Fruit fly (Drosophila melanogaster): ENCODE data around the gene CG46412.
"Not testable (repeated sequence)": the region's sequence is repeated elsewhere in the genome, so short reads cannot be mapped to it uniquely, and the experiment has no call there.

Gene CG46412

DNA sequence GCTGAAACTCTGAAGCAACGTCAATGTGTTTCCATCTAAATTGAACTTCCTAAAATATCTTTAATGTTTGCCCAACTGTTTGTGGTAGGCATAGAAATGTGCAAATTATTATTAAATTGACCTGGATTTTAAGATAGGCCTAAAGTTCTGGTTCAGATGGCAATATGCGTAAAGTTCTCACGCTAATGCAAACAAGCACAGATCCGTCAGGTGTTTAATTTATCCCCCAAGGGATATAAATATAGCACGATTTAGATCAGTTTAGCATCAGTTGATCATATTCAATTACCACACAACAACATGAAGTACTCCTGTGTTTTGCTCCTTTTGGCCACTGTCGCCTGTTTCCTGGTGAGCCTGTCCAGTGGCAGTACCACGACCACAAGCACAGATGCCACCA lies 25.5 kb upstream of the CG46412 start, which contains the start of gene CG7377:
Gene CG7377 (plus strand): TSS at position 301 of the 400 bp plus-strand sequence.
- not testable (repeated sequence) for TF ChIP-seq h, insv, psq (optimal IDR thresholded peaks at IDR 0.05)

DNA sequence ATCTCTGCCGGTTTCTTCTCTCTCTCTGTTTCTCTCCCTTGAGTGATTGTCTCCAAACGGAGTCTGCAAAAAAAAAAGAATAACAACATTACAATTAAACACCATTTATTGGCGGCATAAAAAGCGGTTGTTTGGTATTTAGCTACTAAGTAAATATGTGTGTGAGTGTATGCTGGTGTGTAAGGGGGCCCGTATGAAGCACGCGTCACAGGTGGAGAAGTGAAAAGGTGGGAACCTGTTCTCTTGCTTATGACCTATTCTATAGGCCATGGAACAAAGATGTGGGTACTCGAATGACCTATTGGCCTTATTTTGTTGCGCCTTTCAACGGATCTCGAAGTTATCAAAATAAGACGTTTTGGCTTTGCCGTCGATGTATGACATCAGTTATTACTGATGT lies 24.7 kb upstream of the CG46412 start:
- no peak for TF ChIP-seq h (optimal IDR thresholded peaks at IDR 0.05)
- no peak for TF ChIP-seq Myc (optimal IDR thresholded peaks at IDR 0.05)
- no peak for TF ChIP-seq psq (optimal IDR thresholded peaks at IDR 0.05)
- no peak for TF ChIP-seq Sin3A (optimal IDR thresholded peaks at IDR 0.05)
- no peak for TF ChIP-seq ttk (optimal IDR thresholded peaks at IDR 0.05)
- no peak for TF ChIP-seq insv (optimal IDR thresholded peaks at IDR 0.05)

DNA sequence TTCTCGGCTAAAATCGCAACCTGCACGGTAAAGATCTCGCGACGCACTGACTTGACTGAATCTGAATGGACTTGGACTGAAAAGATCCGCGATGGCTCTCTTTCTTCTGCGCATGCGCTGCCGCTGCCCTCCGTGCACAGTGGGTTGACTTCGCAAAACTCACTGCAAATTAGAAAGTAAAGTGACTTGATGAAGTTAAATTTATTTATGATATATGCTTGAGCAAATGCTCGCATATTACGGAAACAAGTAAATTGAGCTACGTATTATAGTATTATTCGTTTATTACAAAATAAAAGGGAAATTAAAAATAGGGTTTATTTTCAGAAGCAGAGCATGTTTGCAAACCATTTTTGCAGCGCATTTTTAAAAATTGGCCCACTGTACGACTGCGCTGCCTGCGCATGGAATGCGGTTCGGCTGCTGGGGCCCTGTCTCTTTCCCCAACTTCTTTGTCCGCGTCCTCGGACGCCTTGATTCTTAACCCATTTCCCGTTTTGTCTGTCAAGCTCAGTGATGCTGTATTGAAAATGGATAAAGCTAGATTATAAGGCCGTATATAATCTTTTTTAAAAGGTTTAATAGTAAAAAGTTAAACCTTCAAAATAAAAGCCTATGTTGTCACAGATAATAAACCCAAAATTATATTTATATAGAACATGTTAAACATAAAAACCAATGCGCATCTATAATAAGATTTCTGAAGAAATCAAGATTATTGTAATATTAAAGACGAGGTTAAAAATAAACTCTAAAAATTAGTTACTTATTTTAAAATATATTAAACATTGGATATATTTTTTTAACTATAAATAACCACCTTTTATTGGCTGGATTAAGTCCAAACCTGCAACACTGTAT lies 24.1 kb upstream of the CG46412 start, which contains the start of gene rt:
Gene rt (minus strand): TSS at position 51 of the 861 bp plus-strand sequence.
- no peak for TF ChIP-seq ttk (optimal IDR thresholded peaks at IDR 0.05)

DNA sequence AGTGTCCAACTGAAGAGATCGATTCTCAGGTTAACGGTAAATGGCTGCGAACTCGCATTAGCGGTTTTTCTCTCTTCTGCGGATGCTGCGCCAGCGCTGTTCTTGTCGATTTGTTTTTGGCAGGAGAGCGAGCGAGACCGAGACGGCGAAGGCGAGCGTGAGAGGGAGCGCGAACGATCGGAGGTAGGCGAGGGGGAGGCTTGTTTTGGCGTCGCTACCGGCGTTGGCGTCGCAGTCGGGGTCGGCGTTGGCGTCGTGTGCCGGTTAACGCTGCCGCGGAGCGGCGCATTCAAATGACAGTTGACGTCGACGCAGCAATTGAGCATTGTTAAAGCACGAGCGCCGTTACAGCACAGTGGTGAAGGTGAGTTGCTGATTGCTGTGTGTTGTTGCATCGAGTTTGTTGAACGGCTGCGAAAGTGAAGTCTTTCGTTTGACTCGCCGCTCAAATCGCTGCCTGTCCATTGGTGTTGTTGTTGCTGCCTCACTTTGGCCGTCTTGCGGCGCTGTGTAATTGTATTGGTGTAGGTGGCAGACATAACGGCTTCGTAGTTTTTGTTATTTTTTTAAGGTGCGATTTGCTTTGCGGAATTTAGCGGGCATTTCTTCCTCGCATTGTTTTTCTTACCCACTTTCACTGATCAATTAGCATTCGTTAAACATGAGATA lies 23.1 kb upstream of the CG46412 start:
- TF ChIP-seq insv (optimal IDR thresholded peaks at IDR 0.05) (no peak), Sin3A (optimal IDR thresholded peaks at IDR 0.05) (no peak), ttk (optimal IDR thresholded peaks at IDR 0.05) (no peak), Myc (optimal IDR thresholded peaks at IDR 0.05) (no peak), h (optimal IDR thresholded peaks at IDR 0.05) (no peak), psq (optimal IDR thresholded peaks at IDR 0.05) (no peak)

DNA sequence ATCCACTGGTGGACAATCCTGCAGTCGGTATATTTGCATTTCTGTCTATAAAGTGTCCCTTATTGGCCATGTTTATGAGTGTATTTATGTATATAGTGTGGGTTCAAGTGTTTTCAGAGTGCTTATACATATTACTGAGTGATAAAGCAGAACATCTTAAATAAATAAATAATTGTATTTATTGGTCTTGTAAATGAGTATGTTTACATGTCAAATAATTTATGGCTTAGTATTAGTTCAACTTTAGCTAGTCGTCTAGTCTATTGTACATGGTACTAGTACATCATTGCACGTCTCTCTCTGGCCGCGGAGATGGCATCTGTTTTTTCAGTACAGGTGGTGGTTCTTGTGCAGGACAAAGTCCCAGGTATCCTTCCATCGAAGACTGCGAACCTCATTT lies 20.1 kb upstream of the CG46412 start, which contains the start of gene CG32086:
Gene CG32086 (minus strand): TSS at position 101 of the 400 bp plus-strand sequence.
- TF ChIP-seq h (optimal IDR thresholded peaks at IDR 0.05) (no peak), ttk (optimal IDR thresholded peaks at IDR 0.05) (no peak), psq (optimal IDR thresholded peaks at IDR 0.05) (no peak)

DNA sequence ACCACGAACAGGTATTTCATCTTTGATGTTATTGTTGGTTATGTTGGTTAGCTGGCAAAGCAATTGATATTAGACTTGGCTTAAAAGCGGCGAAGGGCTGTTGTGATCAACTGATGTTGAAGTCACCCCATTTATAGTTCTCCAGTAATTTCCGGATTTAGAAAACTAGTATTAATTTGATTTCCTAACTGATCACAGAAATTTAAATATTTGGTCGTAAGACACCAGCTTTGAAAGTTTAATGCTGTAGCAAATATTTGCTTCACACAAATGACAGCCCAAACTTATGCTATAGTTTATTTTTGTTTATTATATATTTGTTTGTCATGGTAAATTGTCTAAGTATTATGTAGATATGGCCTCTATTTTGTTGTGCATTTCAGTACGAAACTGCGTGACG lies 18.2 kb upstream of the CG46412 start, which contains the start of gene CG33269:
Gene CG33269 (minus strand): TSS at position 101 of the 400 bp plus-strand sequence.
- TF ChIP-seq h (optimal IDR thresholded peaks at IDR 0.05) (no peak), psq (optimal IDR thresholded peaks at IDR 0.05) (no peak), Myc (optimal IDR thresholded peaks at IDR 0.05) (no peak), Sin3A (optimal IDR thresholded peaks at IDR 0.05) (no peak), ttk (optimal IDR thresholded peaks at IDR 0.05) (no peak), insv (optimal IDR thresholded peaks at IDR 0.05) (no peak)

DNA sequence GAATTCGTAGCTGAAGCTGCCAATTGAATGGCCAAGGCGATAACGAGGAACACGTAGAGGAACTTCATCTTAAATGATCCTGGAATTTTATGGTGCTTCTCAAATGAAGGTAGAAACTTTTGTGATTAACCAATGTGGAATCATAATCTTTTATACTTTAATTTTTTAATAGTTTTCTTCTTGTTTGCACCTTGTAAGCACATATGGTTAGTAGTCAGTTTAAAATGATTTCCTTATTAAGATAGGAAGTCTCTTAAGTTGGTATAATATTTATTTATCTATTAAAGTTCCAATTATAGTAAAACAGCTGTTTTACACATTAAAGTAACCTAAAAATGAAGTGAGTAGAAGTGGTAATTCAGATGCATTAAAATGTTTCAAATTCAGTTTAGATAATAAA lies 17.0 kb upstream of the CG46412 start, which contains the start of gene CG43391:
Gene CG43391 (minus strand): TSS at position 101 of the 400 bp plus-strand sequence.
- TF ChIP-seq insv (optimal IDR thresholded peaks at IDR 0.05) (no peak), Sin3A (optimal IDR thresholded peaks at IDR 0.05) (no peak), psq (optimal IDR thresholded peaks at IDR 0.05) (no peak), h (optimal IDR thresholded peaks at IDR 0.05) (no peak), ttk (optimal IDR thresholded peaks at IDR 0.05) (no peak), Myc (optimal IDR thresholded peaks at IDR 0.05) (no peak)

DNA sequence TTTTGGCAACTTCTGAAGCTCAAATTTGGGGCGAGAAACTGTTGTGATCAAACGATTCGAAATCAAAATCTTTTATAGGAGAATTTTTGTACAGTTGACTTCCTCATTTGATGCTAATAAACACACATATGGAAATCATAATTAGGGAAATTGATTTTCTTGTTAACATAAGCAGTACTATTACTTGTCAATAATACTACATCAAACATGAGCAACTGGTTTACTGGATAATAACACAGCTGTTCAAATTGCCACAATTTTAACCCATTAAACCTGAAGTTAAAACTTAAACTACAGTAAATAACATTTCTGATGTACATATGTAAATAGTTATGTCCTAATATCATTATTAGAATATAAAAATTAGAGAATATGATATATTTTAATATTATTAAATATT lies 16.0 kb upstream of the CG46412 start, which contains the start of gene CG43390:
Gene CG43390 (minus strand): TSS at position 32 of the 400 bp plus-strand sequence.
- TF ChIP-seq Myc (optimal IDR thresholded peaks at IDR 0.05) (no peak), ttk (optimal IDR thresholded peaks at IDR 0.05) (no peak), h (optimal IDR thresholded peaks at IDR 0.05) (no peak), psq (optimal IDR thresholded peaks at IDR 0.05) (no peak), Sin3A (optimal IDR thresholded peaks at IDR 0.05) (no peak), insv (optimal IDR thresholded peaks at IDR 0.05) (no peak)

DNA sequence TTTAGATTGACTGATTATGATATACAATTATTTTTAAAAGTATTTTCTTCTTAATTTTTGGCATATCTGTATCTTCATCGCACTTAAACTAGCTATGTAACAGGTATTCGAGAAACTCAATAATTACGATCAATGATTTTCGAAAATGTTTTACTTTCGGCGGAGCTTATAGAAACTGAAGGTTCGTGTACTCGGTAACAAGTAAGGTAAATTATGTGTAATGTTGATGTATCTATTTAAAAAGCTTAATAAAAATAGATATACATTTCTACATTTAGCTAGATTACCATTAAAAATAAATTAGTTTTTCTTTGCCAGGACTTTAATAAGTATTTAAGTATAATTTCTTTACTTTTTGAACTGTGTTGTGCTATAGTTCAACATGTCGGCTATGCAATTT lies 15.0 kb upstream of the CG46412 start:
- TF ChIP-seq ttk (optimal IDR thresholded peaks at IDR 0.05) (no peak), psq (optimal IDR thresholded peaks at IDR 0.05) (no peak), Sin3A (optimal IDR thresholded peaks at IDR 0.05) (no peak), insv (optimal IDR thresholded peaks at IDR 0.05) (no peak), Myc (optimal IDR thresholded peaks at IDR 0.05) (no peak), h (optimal IDR thresholded peaks at IDR 0.05) (no peak)

DNA sequence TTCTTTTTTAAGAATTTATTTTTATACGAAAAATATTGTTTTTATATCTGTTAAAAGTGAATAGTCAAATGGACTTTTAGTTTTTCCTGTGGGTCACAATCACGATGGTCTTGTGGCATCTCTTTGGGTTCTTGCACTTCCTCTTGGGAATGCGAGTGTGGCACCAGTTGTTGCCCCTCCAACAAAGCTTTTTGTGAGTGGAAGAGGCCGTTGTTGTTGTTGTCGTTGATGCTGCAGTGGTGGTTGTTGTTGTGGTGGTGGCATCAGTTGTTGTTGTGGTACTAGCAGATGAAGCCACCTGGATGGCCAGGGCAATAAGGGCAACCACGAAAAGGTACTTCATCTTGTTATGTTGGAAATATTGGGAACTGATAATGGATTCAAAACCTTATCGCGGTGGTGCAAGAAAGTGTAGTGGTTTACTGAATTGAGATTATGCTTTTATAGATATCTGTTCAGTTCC lies 14.4 kb upstream of the CG46412 start, which contains the start of gene CG33270:
Gene CG33270 (minus strand): TSS at position 413 of the 463 bp plus-strand sequence.
- no peak for TF ChIP-seq ttk (optimal IDR thresholded peaks at IDR 0.05)
- no peak for TF ChIP-seq insv (optimal IDR thresholded peaks at IDR 0.05)
- TF ChIP-seq Sin3A (optimal IDR thresholded peaks at IDR 0.05): no peak
- TF ChIP-seq h (optimal IDR thresholded peaks at IDR 0.05): no peak
- no peak for TF ChIP-seq psq (optimal IDR thresholded peaks at IDR 0.05)
- TF ChIP-seq Myc (optimal IDR thresholded peaks at IDR 0.05): no peak

DNA sequence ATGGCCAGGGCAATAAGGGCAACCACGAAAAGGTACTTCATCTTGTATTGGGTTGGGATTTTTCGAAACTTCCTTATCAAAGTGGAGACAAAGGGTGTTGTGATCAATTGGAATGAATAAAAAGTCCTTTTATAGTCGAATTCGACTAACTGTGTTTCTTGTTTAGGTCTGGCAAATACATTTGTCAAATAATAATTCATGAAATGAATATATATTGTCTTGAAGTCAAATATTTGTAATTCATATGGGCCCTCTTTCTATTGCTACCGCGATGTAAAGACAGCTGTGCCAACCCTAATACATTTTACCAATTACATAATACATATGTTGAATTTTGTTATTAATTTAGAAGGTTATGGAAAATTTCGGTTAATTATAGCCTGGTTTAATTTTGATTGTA lies 13.5 kb upstream of the CG46412 start, which contains the start of gene CG33271:
Gene CG33271 (minus strand): TSS at position 101 of the 400 bp plus-strand sequence.
- no peak for TF ChIP-seq h (optimal IDR thresholded peaks at IDR 0.05)
- no peak for TF ChIP-seq ttk (optimal IDR thresholded peaks at IDR 0.05)
- no peak for TF ChIP-seq Myc (optimal IDR thresholded peaks at IDR 0.05)
- no peak for TF ChIP-seq Sin3A (optimal IDR thresholded peaks at IDR 0.05)
- no peak for TF ChIP-seq insv (optimal IDR thresholded peaks at IDR 0.05)
- TF ChIP-seq psq (optimal IDR thresholded peaks at IDR 0.05): no peak

DNA sequence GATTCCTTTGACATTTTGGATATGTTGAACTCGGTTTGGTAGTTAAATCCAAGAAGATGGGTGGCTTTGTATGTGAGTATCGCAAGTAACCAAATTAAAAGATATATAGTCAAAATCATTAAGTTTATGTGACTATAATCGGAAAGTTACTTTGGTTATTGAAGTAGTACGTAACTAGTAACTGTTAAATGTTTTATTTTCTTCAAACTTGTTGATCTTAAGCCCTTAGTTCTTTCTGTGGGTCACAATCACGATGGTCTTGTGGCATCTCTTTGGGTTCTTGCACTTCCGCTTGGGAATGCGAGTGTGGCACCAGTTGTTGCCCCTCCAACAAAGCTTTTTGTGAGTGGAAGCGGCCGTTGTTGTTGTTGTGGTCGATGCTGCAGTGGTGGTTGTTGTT lies 13.1 kb upstream of the CG46412 start, which contains the start of gene CG33489:
Gene CG33489 (minus strand): TSS at position 101 of the 400 bp plus-strand sequence.
- TF ChIP-seq psq, ttk, Sin3A (optimal IDR thresholded peaks at IDR 0.05): not testable (repeated sequence)

Measured in Kc167 (cell line).